Worm (Caenorhabditis elegans) whole organism, L2 larva: ENCODE results near the gene shpk-1.

Experiments used
- Y55F3AM.14 ChIP-seq: fragments of 200-800 bp; sonication (Bioruptor generic); optimal IDR thresholded peaks from 2 replicates; lab custom pipeline; 2018; ENCODE audit warnings: mild to moderate bottlenecking, missing genetic modification characterization, missing compliant biosample characterization
- ama-1 ChIP-seq: fragments of 150-350 bp; optimal IDR thresholded peaks from 2 replicates; lab custom pipeline; 2018; ENCODE audit warnings: inconsistent platforms
- blmp-1 ChIP-seq: sonication (generic microtip); optimal IDR thresholded peaks from 2 replicates; lab custom pipeline; 2017; ENCODE audit warnings: missing genetic modification characterization, mild to moderate bottlenecking, missing compliant biosample characterization, antibody characterized with exemption, moderate library complexity; ENCODE audit not compliant: insufficient read depth
- ceh-82 ChIP-seq: fragments of 150-350 bp; optimal IDR thresholded peaks from 2 replicates; lab custom pipeline; 2014; ENCODE audit warnings: missing biosample characterization, missing genetic modification characterization
- lin-13 ChIP-seq: fragments of 150-350 bp; optimal IDR thresholded peaks from 2 replicates; lab custom pipeline; 2014; ENCODE audit warnings: missing biosample characterization, missing genetic modification reagents, missing genetic modification characterization
- lin-39 ChIP-seq: fragments of 150-350 bp; optimal IDR thresholded peaks from 2 replicates; lab custom pipeline; 2014; ENCODE audit warnings: missing biosample characterization, missing genetic modification reagents, missing genetic modification characterization
- nhr-11 ChIP-seq: fragments of 150-350 bp; optimal IDR thresholded peaks from 2 replicates; lab custom pipeline; 2014; ENCODE audit warnings: missing biosample characterization, missing genetic modification characterization
- nhr-237 ChIP-seq: fragments of 150-350 bp; optimal IDR thresholded peaks from 2 replicates; lab custom pipeline; 2014; ENCODE audit warnings: missing biosample characterization, missing genetic modification characterization
- nhr-6 ChIP-seq: fragments of 150-350 bp; optimal IDR thresholded peaks from 2 replicates; lab custom pipeline; 2014; ENCODE audit warnings: missing biosample characterization, missing genetic modification characterization
- nhr-77 ChIP-seq: fragments of 150-350 bp; optimal IDR thresholded peaks from 2 replicates; lab custom pipeline; 2014; ENCODE audit warnings: missing biosample characterization, missing genetic modification characterization
- unc-62 ChIP-seq: fragments of 150-350 bp; optimal IDR thresholded peaks from 2 replicates; lab custom pipeline; 2014; ENCODE audit warnings: missing biosample characterization, missing genetic modification reagents, missing genetic modification characterization

- TF ChIP-seq Y55F3AM.14 (GFP tag; lab: Kevin White, UChicago) (no peak), lin-39 (tag; lab: Kevin White, UChicago) (no peak), unc-62 (no peak), lin-13 (GFP tag; lab: Kevin White, UChicago) (no peak), blmp-1 (tag; lab: Kevin White, UChicago) (no peak), ceh-82 (no peak), nhr-237 (no peak), ama-1 (lab: Kevin White, UChicago) (no peak), nhr-6 (no peak), nhr-77 (tag; lab: Kevin White, UChicago) (no peak), nhr-11 (tag; lab: Kevin White, UChicago) (no peak)
These were observed 7.7 kb downstream of the shpk-1 start for ce11 chrIII:13615530-13615929.
